Worm (Caenorhabditis elegans) whole organism, L1 larva: ENCODE data around the gene pha-1.

ENCODE experiments used
- C16A3.4 ChIP-seq: fragments of 150-350 bp; optimal IDR thresholded peaks from 2 replicates; lab custom pipeline; 2014; ENCODE audit warnings: missing biosample characterization, missing genetic modification characterization
- C34B4.2 ChIP-seq: sonication (generic microtip); optimal IDR thresholded peaks from 2 replicates; lab custom pipeline; 2017; ENCODE audit warnings: mild to moderate bottlenecking, missing genetic modification characterization, missing compliant biosample characterization
- F16B12.6 ChIP-seq: fragments of 150-350 bp; optimal IDR thresholded peaks from 2 replicates; lab custom pipeline; 2014; ENCODE audit warnings: missing biosample characterization, missing genetic modification characterization
- Y116A8C.19 ChIP-seq: sonication (generic microtip); optimal IDR thresholded peaks from 2 replicates; lab custom pipeline; 2016; ENCODE audit warnings: missing compliant biosample characterization, missing genetic modification characterization, borderline replicate concordance
- aly-2 ChIP-seq: fragments of 150-350 bp; optimal IDR thresholded peaks from 2 replicates; lab custom pipeline; 2014; ENCODE audit warnings: missing biosample characterization, missing genetic modification characterization
- ceh-63 ChIP-seq: fragments of 200-800 bp; sonication (Bioruptor generic); optimal IDR thresholded peaks from 2 replicates; lab custom pipeline; 2018; ENCODE audit warnings: mild to moderate bottlenecking, missing genetic modification characterization, missing compliant biosample characterization
- ceh-82 ChIP-seq, 3 experiments: fragments of 150-350 bp in 1 of 3; sonication (generic microtip) in 2 of 3; optimal IDR thresholded peaks; 2 replicates each; lab custom pipeline; 2014 to 2017; ENCODE audit warnings: missing biosample characterization in 3 of 3, missing genetic modification characterization in 3 of 3
- ceh-90 ChIP-seq: sonication (generic microtip); optimal IDR thresholded peaks from 2 replicates; lab custom pipeline; 2016; ENCODE audit warnings: missing genetic modification characterization, missing compliant biosample characterization
- ces-1 ChIP-seq: fragments of 150-350 bp; optimal IDR thresholded peaks from 2 replicates; lab custom pipeline; 2014; ENCODE audit warnings: missing biosample characterization, missing genetic modification reagents, missing genetic modification characterization
- dpl-1 ChIP-seq, 3 experiments: fragments of 150-350 bp in 2 of 3; sonication (generic microtip) in 1 of 3; optimal IDR thresholded peaks; 2 replicates each; lab custom pipeline; 2014 to 2017; ENCODE audit warnings: missing biosample characterization in 3 of 3, missing genetic modification characterization in 3 of 3, missing genetic modification reagents in 3 of 3
- efl-3 ChIP-seq: fragments of 200-800 bp; sonication (Bioruptor generic); optimal IDR thresholded peaks from 2 replicates; lab custom pipeline; 2018; ENCODE audit warnings: mild to moderate bottlenecking, missing genetic modification characterization, missing compliant biosample characterization
- egl-27 ChIP-seq, 2 experiments: fragments of 150-350 bp in 1 of 2; sonication (generic microtip); optimal IDR thresholded peaks; 3 replicates each; lab custom pipeline; 2017 to 2018; ENCODE audit warnings: missing biosample characterization in 2 of 2, missing genetic modification characterization in 2 of 2, missing genetic modification reagents in 2 of 2
- elt-2 ChIP-seq: sonication (generic microtip); optimal IDR thresholded peaks from 2 replicates; lab custom pipeline; 2016; ENCODE audit warnings: missing genetic modification characterization, mild to moderate bottlenecking, inconsistent platforms, missing compliant biosample characterization, missing genetic modification reagents
- ets-5 ChIP-seq: fragments of 200-800 bp; sonication (Bioruptor generic); IDR thresholded peaks from 2 replicates; pipeline ENCODE4 v1.3.6; 2022; ENCODE audit warnings: missing genetic modification characterization, missing compliant biosample characterization
- fkh-8 ChIP-seq: sonication (generic microtip); optimal IDR thresholded peaks from 2 replicates; lab custom pipeline; 2016; ENCODE audit warnings: mild to moderate bottlenecking, missing genetic modification characterization, missing compliant biosample characterization
- hlh-17 ChIP-seq: fragments of 200-800 bp; sonication (Bioruptor generic); optimal IDR thresholded peaks from 2 replicates; lab custom pipeline; 2018; ENCODE audit warnings: missing genetic modification characterization, mild to moderate bottlenecking, missing compliant biosample characterization, moderate library complexity, borderline replicate concordance
- hlh-4 ChIP-seq: sonication (generic microtip); optimal IDR thresholded peaks from 2 replicates; lab custom pipeline; 2016; ENCODE audit warnings: mild to moderate bottlenecking, missing genetic modification characterization, missing compliant biosample characterization
- isw-1 ChIP-seq: fragments of 200-800 bp; sonication (Bioruptor generic); IDR thresholded peaks from 2 replicates; pipeline ENCODE4 v1.3.6; 2022; ENCODE audit warnings: missing genetic modification characterization, missing compliant biosample characterization
- jun-1 ChIP-seq: fragments of 150-350 bp; optimal IDR thresholded peaks from 2 replicates; lab custom pipeline; 2014; ENCODE audit warnings: missing biosample characterization, missing genetic modification reagents, missing genetic modification characterization
- lin-14 ChIP-seq: fragments of 200-800 bp; sonication (Bioruptor generic); optimal IDR thresholded peaks from 2 replicates; lab custom pipeline; 2018; ENCODE audit warnings: mild to moderate bottlenecking, missing genetic modification characterization, moderate library complexity, missing compliant biosample characterization
- lin-35 ChIP-seq, 2 experiments: fragments of 150-350 bp; optimal IDR thresholded peaks; 2 replicates each; lab custom pipeline; 2014; ENCODE audit warnings: missing biosample characterization in 2 of 2, missing genetic modification characterization in 2 of 2, missing genetic modification reagents in 2 of 2
- lin-39 ChIP-seq: fragments of 150-350 bp; optimal IDR thresholded peaks from 2 replicates; lab custom pipeline; 2014; ENCODE audit warnings: missing biosample characterization, missing genetic modification reagents, missing genetic modification characterization
- lsy-2 ChIP-seq, 2 experiments: fragments of 150-350 bp; optimal IDR thresholded peaks; 2 replicates each; lab custom pipeline; 2014; ENCODE audit warnings: missing biosample characterization in 2 of 2, missing genetic modification characterization in 2 of 2
- nhr-11 ChIP-seq: fragments of 150-350 bp; optimal IDR thresholded peaks from 2 replicates; lab custom pipeline; 2014; ENCODE audit warnings: missing biosample characterization, missing genetic modification characterization
- nhr-28 ChIP-seq: fragments of 150-350 bp; optimal IDR thresholded peaks from 2 replicates; lab custom pipeline; 2014; ENCODE audit warnings: missing biosample characterization, missing genetic modification characterization
- nhr-47 ChIP-seq: sonication (generic microtip); optimal IDR thresholded peaks from 2 replicates; lab custom pipeline; 2016; ENCODE audit warnings: mild to moderate bottlenecking, missing genetic modification characterization, moderate library complexity, missing compliant biosample characterization
- nhr-71 ChIP-seq: sonication (generic microtip); optimal IDR thresholded peaks from 2 replicates; lab custom pipeline; 2016; ENCODE audit warnings: mild to moderate bottlenecking, missing genetic modification characterization, moderate library complexity, missing compliant biosample characterization
- nhr-77 ChIP-seq: fragments of 150-350 bp; optimal IDR thresholded peaks from 2 replicates; lab custom pipeline; 2014; ENCODE audit warnings: missing biosample characterization, missing genetic modification characterization
- nhr-90 ChIP-seq: sonication (generic microtip); optimal IDR thresholded peaks from 2 replicates; lab custom pipeline; 2016; ENCODE audit warnings: mild to moderate bottlenecking, missing genetic modification characterization, missing compliant biosample characterization; ENCODE audit not compliant: poor library complexity
- pag-3 ChIP-seq: sonication (generic microtip); optimal IDR thresholded peaks from 2 replicates; lab custom pipeline; 2017; ENCODE audit warnings: missing genetic modification characterization, mild to moderate bottlenecking, missing compliant biosample characterization, antibody characterized with exemption, borderline replicate concordance; ENCODE audit not compliant: insufficient read depth
- pax-3 ChIP-seq: fragments of 200-800 bp; sonication (Bioruptor generic); optimal IDR thresholded peaks from 2 replicates; lab custom pipeline; 2018; ENCODE audit warnings: mild to moderate bottlenecking, missing genetic modification characterization, moderate library complexity, missing compliant biosample characterization
- snpc-4 ChIP-seq: fragments of 150-350 bp; optimal IDR thresholded peaks from 2 replicates; lab custom pipeline; 2014; ENCODE audit warnings: missing biosample characterization, missing genetic modification characterization
- sox-4 ChIP-seq: sonication (generic microtip); optimal IDR thresholded peaks from 2 replicates; lab custom pipeline; 2016; ENCODE audit warnings: missing genetic modification characterization, missing compliant biosample characterization
- tlp-1 ChIP-seq: fragments of 150-350 bp; optimal IDR thresholded peaks from 2 replicates; lab custom pipeline; 2014; ENCODE audit warnings: missing biosample characterization, missing genetic modification characterization
- unc-62 ChIP-seq: fragments of 150-350 bp; optimal IDR thresholded peaks from 2 replicates; lab custom pipeline; 2014; ENCODE audit warnings: missing biosample characterization, missing genetic modification reagents, missing genetic modification characterization
- unc-86 ChIP-seq: sonication (generic microtip); optimal IDR thresholded peaks from 2 replicates; lab custom pipeline; 2016; ENCODE audit warnings: missing genetic modification characterization, missing compliant biosample characterization
- unc-98 ChIP-seq: fragments of 200-800 bp; sonication (Bioruptor generic); IDR thresholded peaks from 2 replicates; pipeline ENCODE4 v1.3.6; 2022; ENCODE audit warnings: missing genetic modification characterization, missing compliant biosample characterization
- vab-15 ChIP-seq: sonication (generic microtip); optimal IDR thresholded peaks from 2 replicates; lab custom pipeline; 2017; ENCODE audit warnings: missing genotype, mild to moderate bottlenecking, missing genetic modification characterization, missing compliant biosample characterization
- xbp-1 ChIP-seq: sonication (generic microtip); optimal IDR thresholded peaks from 2 replicates; lab custom pipeline; 2016; ENCODE audit warnings: missing genetic modification characterization, missing compliant biosample characterization
- zag-1 ChIP-seq: fragments of 150-350 bp; optimal IDR thresholded peaks from 2 replicates; lab custom pipeline; 2014; ENCODE audit warnings: missing biosample characterization, missing genetic modification characterization
- zip-4 ChIP-seq: fragments of 200-800 bp; sonication (Bioruptor generic); optimal IDR thresholded peaks from 2 replicates; lab custom pipeline; 2018; ENCODE audit warnings: mild to moderate bottlenecking, missing genetic modification characterization, moderate library complexity, missing compliant biosample characterization

Gene pha-1

DNA sequence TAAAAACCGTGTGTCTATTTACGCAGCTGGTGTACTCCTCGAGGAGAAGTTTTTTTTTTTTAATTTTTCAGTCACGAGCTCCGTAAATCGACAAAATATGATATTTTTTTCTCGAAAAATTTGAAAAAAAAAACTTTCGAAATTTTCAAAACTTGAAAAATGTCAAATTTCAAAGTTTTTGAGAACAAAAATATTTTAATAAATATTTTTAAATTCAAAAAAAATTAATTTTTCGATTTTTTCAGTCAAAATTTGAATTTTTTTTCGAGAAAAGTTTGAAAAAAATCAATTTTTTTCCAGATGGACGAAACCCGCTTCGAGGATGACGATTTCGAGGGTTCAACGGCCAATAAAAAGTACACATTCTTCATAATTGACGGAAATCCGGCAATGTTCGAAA lies 23.0 kb downstream of the pha-1 start, which contains the start of gene cku-70:
cku-70 (plus strand) TSS at position 301 of the 400 bp plus-strand sequence.
- TF ChIP-seq C16A3.4 (no peak), zip-4 (GFP tag; lab: Kevin White, UChicago) (no peak), aly-2 (tag; lab: Kevin White, UChicago) (no peak), ceh-63 (GFP tag; lab: Kevin White, UChicago) (no peak), unc-86 (tag; lab: Kevin White, UChicago) (no peak), pax-3 (tag; lab: Kevin White, UChicago) (no peak), sox-4 (tag; lab: Kevin White, UChicago) (no peak), hlh-17 (no peak), nhr-47 (tag; lab: Kevin White, UChicago) (no peak), zag-1 (tag; lab: Kevin White, UChicago) (no peak), unc-62 (GFP tag; lab: Kevin White, UChicago) (no peak)

DNA sequence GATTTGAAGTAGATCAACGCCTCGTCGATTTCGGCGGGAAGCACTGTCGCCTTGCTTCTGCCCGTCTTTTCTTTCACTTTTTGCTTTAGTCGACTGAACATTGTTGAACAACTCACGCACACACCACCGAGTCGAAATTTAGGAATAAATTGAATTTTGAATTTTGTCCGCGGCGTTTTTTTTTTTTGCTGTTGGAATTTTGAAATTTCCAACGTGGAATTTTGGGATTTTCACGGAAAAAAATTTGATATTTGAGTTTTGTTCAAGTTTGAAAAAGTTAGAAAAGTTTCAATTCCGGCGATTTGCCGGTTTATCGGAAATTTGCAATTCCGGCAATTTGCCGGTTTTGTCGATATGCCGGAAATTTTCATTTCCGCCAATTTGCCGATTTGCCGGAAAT lies 25.5 kb downstream of the pha-1 start, which contains the start of gene Y47D3A.31:
Y47D3A.31 (minus strand) TSS at position 101 of the 400 bp plus-strand sequence.
- no peak for TF ChIP-seq lsy-2 (tag; optimal IDR thresholded peaks at IDR 0.05; lab: Kevin White, UChicago)
- no peak for TF ChIP-seq ets-5 (GFP tag; lab: Robert Waterston, UW)
- no peak for TF ChIP-seq lin-14 (GFP tag; lab: Kevin White, UChicago)
- no peak for TF ChIP-seq dpl-1 (GFP tag; optimal IDR thresholded peaks at IDR 0.05; lab: Kevin White, UChicago)
- TF ChIP-seq xbp-1 (tag; lab: Kevin White, UChicago): no peak
- TF ChIP-seq isw-1: no peak
- no peak for TF ChIP-seq hlh-4
- no peak for TF ChIP-seq ces-1 (GFP tag; lab: Kevin White, UChicago)
- TF ChIP-seq sox-4 (tag; lab: Kevin White, UChicago): no peak
- TF ChIP-seq ceh-82 (tag; optimal IDR thresholded peaks at IDR 0.05; lab: Kevin White, UChicago): no peak

DNA sequence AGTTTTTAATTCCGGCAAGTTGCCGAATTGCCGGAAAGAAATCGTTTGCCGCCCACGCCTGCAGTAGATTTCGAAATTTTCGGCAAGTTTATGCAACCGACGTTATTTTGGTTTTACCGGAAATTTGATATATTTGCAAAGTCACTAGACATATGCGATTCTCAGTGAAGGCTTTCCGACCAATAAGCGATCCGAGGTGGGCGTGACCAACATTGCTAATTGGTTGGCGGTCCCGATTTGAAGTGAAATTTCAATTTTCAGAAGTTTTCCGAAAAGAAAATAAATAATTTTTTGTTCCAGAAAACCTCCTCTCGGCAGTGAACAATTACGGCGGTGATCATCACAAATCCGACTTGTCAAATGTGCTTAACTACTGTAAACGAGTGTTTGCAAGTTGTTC lies 26.3 kb downstream of the pha-1 start:
- no peak for TF ChIP-seq unc-62 (GFP tag; lab: Kevin White, UChicago)
- no peak for TF ChIP-seq snpc-4 (tag; lab: Kevin White, UChicago)
- TF ChIP-seq tlp-1: no peak
- no peak for TF ChIP-seq lin-39 (tag; lab: Kevin White, UChicago)
- no peak for TF ChIP-seq unc-98 (GFP tag; lab: Robert Waterston, UW)
- TF ChIP-seq fkh-8 (tag; lab: Kevin White, UChicago): no peak
- no peak for TF ChIP-seq elt-2
- TF ChIP-seq nhr-28 (tag; lab: Kevin White, UChicago): no peak
- no peak for TF ChIP-seq pag-3 (tag; lab: Kevin White, UChicago)

DNA sequence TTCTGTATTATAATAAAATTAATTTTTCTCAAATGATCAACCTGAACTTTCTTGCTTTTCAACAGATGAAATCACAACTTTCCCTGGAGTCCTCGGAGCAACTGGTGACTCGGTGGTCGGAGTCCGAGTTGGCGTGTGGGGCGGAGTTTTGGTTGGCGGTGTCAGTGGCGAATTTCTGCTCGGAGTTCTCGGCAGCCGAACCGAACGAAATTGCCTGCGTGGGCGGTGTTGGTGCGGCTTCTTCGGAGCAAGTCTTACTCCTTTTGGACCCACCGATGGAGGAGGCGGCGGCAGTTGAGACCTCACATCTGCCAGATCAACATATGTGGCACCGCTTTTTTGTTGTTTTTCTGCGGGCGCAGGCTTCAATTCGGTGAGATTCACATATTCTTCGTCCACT lies 38.1 kb downstream of the pha-1 start:
- TF ChIP-seq tlp-1: no peak
- no peak for TF ChIP-seq nhr-11 (tag; lab: Kevin White, UChicago)
- no peak for TF ChIP-seq aly-2 (tag; lab: Kevin White, UChicago)
- no peak for TF ChIP-seq vab-15 (tag; lab: Kevin White, UChicago)
- no peak for TF ChIP-seq C34B4.2 (tag; lab: Kevin White, UChicago)
- TF ChIP-seq jun-1: no peak
- no peak for TF ChIP-seq lin-35 (GFP tag; optimal IDR thresholded peaks at IDR 0.05; lab: Kevin White, UChicago)
- TF ChIP-seq snpc-4 (tag; lab: Kevin White, UChicago): no peak
- TF ChIP-seq nhr-77 (tag; lab: Kevin White, UChicago): no peak
- TF ChIP-seq unc-86 (tag; lab: Kevin White, UChicago): no peak
- TF ChIP-seq lin-39 (tag; lab: Kevin White, UChicago): no peak
- TF ChIP-seq Y116A8C.19: no peak
- no peak for TF ChIP-seq egl-27 (tag; optimal IDR thresholded peaks at IDR 0.05; lab: Kevin White, UChicago)
- no peak for TF ChIP-seq nhr-90
- TF ChIP-seq ceh-82 (tag; optimal IDR thresholded peaks at IDR 0.05; lab: Kevin White, UChicago): no peak
- no peak for TF ChIP-seq efl-3 (GFP tag; lab: Kevin White, UChicago)
- TF ChIP-seq F16B12.6: no peak
- no peak for TF ChIP-seq nhr-47 (tag; lab: Kevin White, UChicago)
- no peak for TF ChIP-seq ceh-90 (tag; lab: Kevin White, UChicago)
- TF ChIP-seq nhr-71: no peak
